Worm (Caenorhabditis elegans) whole organism, L4/young adult: ENCODE data around the gene T16G1.3.
A peak's percentile ranks its signal among the peaks of the same experiment; 100 is the strongest.

Source experiments
- W03F9.2 ChIP-seq: fragments of 150-350 bp; optimal IDR thresholded peaks from 2 replicates; lab custom pipeline; 2014; ENCODE audit warnings: missing biosample characterization, missing genetic modification characterization
- dao-5 ChIP-seq: sonication (generic microtip); optimal IDR thresholded peaks from 2 replicates; lab custom pipeline; 2016; ENCODE audit warnings: missing genotype, missing genetic modification characterization, moderate library complexity, missing compliant biosample characterization
- him-1 ChIP-seq: sonication (generic microtip); optimal IDR thresholded peaks from 2 replicates; lab custom pipeline; 2016; ENCODE audit warnings: missing genotype, missing genetic modification reagents, missing genetic modification characterization, missing compliant biosample characterization

The T16G1.3 gene

ce11 chrV:12924128-12924527 is 20.0 kb downstream of the T16G1.3 start, which contains the start of gene pqn-67:
pqn-67 (plus strand) TSS chrV:12924428.
- TF ChIP-seq dao-5 (tag; lab: Kevin White, UChicago) (no peak), W03F9.2 (tag; lab: Kevin White, UChicago) (no peak), him-1 (tag; lab: Kevin White, UChicago) (no peak)

DNA sequence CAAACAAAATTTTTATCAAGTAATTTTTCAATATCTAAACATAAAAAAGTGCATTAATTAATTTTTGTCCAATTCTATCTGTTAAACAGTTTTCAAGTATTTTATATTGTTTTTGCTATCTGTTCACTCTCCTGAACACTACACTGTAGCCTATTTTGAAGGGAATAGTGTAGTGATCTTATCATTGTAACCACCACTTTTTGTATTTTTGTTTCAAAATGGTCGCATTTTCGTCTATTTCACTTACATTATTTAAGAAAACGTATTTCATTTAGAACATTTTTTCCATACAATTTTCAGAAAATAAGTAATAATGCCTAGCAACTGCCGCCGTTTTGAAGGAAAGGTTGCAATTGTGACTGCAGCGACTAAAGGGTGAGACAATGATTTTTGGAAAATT is 21.8 kb downstream of the T16G1.3 start, which contains the start of gene dhrs-4:
TSS of gene dhrs-4 (plus strand) at position 301 of the 400 bp plus-strand sequence.
- no peak for TF ChIP-seq W03F9.2 (tag; lab: Kevin White, UChicago)
- TF ChIP-seq dao-5 (tag; lab: Kevin White, UChicago) = no peak
- TF ChIP-seq him-1 (tag; lab: Kevin White, UChicago) = no peak

DNA sequence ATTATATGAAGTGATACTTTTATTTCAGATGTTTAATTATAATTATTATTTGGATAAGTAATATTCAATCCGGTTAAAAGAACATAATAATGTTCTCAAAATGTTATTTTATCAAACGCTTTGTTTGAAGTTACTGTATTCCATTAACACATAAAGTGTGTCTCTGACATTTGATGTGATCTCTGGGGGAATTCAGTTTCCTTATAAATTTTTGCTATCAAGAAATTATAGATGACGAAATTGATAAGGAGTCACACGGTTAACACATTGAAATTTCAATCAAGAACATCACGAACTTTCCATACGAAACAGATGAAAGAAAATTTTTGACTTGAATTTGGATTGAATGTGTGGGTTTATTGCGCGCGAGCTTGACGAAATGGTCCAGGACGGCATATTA is 22.4 kb downstream of the T16G1.3 start:
- TF ChIP-seq W03F9.2 (tag; lab: Kevin White, UChicago) (no peak), dao-5 (tag; lab: Kevin White, UChicago) (no peak), him-1 (tag; lab: Kevin White, UChicago) (no peak)

- no peak for TF ChIP-seq dao-5 (tag; lab: Kevin White, UChicago)
- TF ChIP-seq him-1 (tag; lab: Kevin White, UChicago) = no peak
- TF ChIP-seq W03F9.2 (tag; lab: Kevin White, UChicago) = no peak
Measured at ce11 chrV:12919705-12920104, 24.4 kb downstream of the T16G1.3 start, which contains the start of gene lipl-1. lipl-1 (plus strand) TSS chrV:12919986.

DNA sequence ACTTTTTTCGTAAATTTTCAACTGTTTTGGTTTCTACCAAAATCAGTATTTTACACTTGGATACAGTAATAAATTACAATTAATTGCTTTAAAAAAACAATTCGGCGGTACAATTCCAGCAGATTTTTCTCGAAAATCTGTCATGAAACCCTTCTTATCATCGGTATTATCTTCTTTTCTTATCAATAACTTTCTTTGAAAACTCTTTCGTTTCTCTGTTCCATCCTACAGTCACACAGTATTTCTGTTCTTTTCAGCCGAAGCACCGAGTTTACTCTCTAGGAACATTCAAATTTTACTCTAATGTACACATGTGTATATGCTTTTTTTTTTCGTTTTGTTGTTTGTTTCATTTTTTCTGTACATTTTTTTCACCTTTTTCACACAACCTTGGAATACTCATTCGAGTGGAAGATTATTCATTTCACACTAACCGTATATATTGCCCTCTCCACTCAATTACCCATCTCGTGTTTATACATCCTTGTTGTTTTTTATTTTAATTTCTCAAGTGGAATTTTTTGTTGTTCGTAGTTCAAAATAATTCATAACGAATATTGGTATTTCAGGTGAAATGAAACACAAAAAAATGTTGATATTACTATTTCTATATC is 34.5 kb downstream of the T16G1.3 start, which contains the start of gene nid-1:
TSS of gene nid-1 (plus strand) at position 564 of the 614 bp plus-strand sequence.
- TF ChIP-seq W03F9.2 (tag; lab: Kevin White, UChicago) = peak; percentile 40
- TF ChIP-seq dao-5 (tag; lab: Kevin White, UChicago) = no peak

DNA sequence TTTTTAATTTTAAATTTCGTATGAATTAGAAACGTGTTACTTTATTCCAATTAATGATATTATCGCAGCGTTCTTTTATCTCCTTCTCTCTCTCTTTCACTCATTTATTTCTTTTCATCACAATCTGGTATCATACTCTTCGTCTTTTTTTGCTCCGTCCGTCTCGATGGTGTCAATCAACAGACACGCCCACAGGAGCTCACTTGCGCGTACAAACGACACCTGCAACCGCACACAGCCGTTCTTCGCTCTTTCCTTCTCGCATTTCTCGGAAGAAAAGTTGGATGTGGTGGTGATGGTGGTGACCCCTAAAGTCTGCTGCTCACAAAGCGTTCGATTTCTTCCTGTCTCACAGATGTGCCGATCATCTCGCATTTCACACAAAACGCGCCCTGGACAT is 35.5 kb downstream of the T16G1.3 start:
- TF ChIP-seq dao-5 (tag; lab: Kevin White, UChicago) (no peak), W03F9.2 (tag; lab: Kevin White, UChicago) (no peak), him-1 (tag; lab: Kevin White, UChicago) (no peak)

ce11 chrV:12907436-12907835 is 36.7 kb downstream of the T16G1.3 start:
- TF ChIP-seq him-1 (tag; lab: Kevin White, UChicago) (no peak), dao-5 (tag; lab: Kevin White, UChicago) (no peak), W03F9.2 (tag; lab: Kevin White, UChicago) (no peak)

- no peak for TF ChIP-seq dao-5 (tag; lab: Kevin White, UChicago)
- TF ChIP-seq him-1 (tag; lab: Kevin White, UChicago) = no peak
- TF ChIP-seq W03F9.2 (tag; lab: Kevin White, UChicago) = no peak
Measured at ce11 chrV:12906732-12907131, 37.4 kb downstream of the T16G1.3 start, which contains the start of gene ttr-29. ttr-29 (minus strand) TSS chrV:12906832.

- no peak for TF ChIP-seq dao-5 (tag; lab: Kevin White, UChicago)
- no peak for TF ChIP-seq W03F9.2 (tag; lab: Kevin White, UChicago)
- no peak for TF ChIP-seq him-1 (tag; lab: Kevin White, UChicago)
Measured at ce11 chrV:12905074-12905473, 39.1 kb downstream of the T16G1.3 start, which contains the start of gene ttr-28. ttr-28 (minus strand) TSS chrV:12905174.

- TF ChIP-seq him-1 (tag; lab: Kevin White, UChicago) = no peak
- TF ChIP-seq dao-5 (tag; lab: Kevin White, UChicago) = no peak
- TF ChIP-seq W03F9.2 (tag; lab: Kevin White, UChicago) = no peak
Measured at ce11 chrV:12904054-12904453, 40.1 kb downstream of the T16G1.3 start, which contains the start of gene ttr-27. ttr-27 (minus strand) TSS chrV:12904098.

DNA sequence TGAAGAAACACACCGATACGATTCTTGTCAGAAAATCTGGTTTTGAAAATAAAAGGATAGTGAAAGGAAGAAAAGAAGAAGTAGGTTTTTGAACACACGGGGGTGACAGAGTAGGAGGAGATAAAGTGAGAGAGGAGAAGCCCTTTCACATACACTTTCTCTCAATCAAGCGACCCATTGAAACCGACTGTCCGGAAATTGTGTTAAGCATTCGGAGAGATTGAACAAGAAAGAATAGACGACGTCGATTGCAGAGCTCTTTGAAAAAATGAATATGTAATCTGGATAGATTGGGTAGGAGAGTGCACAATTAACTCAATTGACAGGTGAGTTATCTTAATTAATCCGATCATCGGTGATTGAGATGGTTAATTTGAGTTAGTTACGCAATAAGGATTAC is 42.8 kb downstream of the T16G1.3 start:
- TF ChIP-seq him-1 (tag; lab: Kevin White, UChicago) (no peak), W03F9.2 (tag; lab: Kevin White, UChicago) (no peak), dao-5 (tag; lab: Kevin White, UChicago) (no peak)

- TF ChIP-seq W03F9.2 (tag; lab: Kevin White, UChicago) = no peak
- TF ChIP-seq dao-5 (tag; lab: Kevin White, UChicago) = no peak
- TF ChIP-seq him-1 (tag; lab: Kevin White, UChicago) = no peak
Measured at ce11 chrV:12898583-12899232, 45.4 kb downstream of the T16G1.3 start.

ce11 chrV:12897338-12897737 is 46.8 kb downstream of the T16G1.3 start:
- no peak for TF ChIP-seq W03F9.2 (tag; lab: Kevin White, UChicago)
- no peak for TF ChIP-seq him-1 (tag; lab: Kevin White, UChicago)
- no peak for TF ChIP-seq dao-5 (tag; lab: Kevin White, UChicago)
